Fruit fly (Drosophila melanogaster): ENCODE data around the gene inaF-C.

Gene inaF-C

dm6 chrX:11713808-11714528 lies 17.6 kb downstream of the inaF-C start:
- TF ChIP-seq CG33017 (tag; optimal IDR thresholded peaks at IDR 0.05) (peak; percentile 28), CG5204 (GFP tag; optimal IDR thresholded peaks at IDR 0.05) (no peak), ovo (GFP tag; optimal IDR thresholded peaks at IDR 0.05) (peak; percentile 95), tj (GFP tag; optimal IDR thresholded peaks at IDR 0.05) (peak; percentile 91), CG1620 (GFP tag; optimal IDR thresholded peaks at IDR 0.05) (no peak), kay (GFP tag; ENCODE audit: borderline replicate concordance) (no peak), cic (GFP tag; optimal IDR thresholded peaks at IDR 0.05) (peak; percentile 76), CG7045 (GFP tag; optimal IDR thresholded peaks at IDR 0.05) (no peak), CG12768 (GFP tag; optimal IDR thresholded peaks at IDR 0.05) (peak; percentile 26), pad (GFP tag; optimal IDR thresholded peaks at IDR 0.05) (peak; percentile 94), toe (GFP tag; optimal IDR thresholded peaks at IDR 0.05) (no peak), Clk (GFP tag; optimal IDR thresholded peaks at IDR 0.05) (no peak), bab1 (GFP tag; optimal IDR thresholded peaks at IDR 0.05) (no peak), cnc (optimal IDR thresholded peaks at IDR 0.05) (no peak), Hr96 (GFP tag; optimal IDR thresholded peaks at IDR 0.05) (no peak), CG14711 (tag; optimal IDR thresholded peaks at IDR 0.05) (no peak), CG7101 (tag; optimal IDR thresholded peaks at IDR 0.05) (peak; percentile 2), Mnt (GFP tag; optimal IDR thresholded peaks at IDR 0.05) (peak; percentile 74), Crg-1 (GFP tag; optimal IDR thresholded peaks at IDR 0.05) (peak; percentile 45), CG11617 (GFP tag; optimal IDR thresholded peaks at IDR 0.05) (no peak)

dm6 chrX:11709799-11710720 lies 21.5 kb downstream of the inaF-C start, which contains the start of gene FucT6:
Gene FucT6 (minus strand): TSS chrX:11709951.
- TF ChIP-seq ovo (GFP tag; optimal IDR thresholded peaks at IDR 0.05) (no peak), pad (GFP tag; optimal IDR thresholded peaks at IDR 0.05) (no peak), CG11617 (GFP tag; optimal IDR thresholded peaks at IDR 0.05) (no peak), Clk (GFP tag; optimal IDR thresholded peaks at IDR 0.05) (no peak), CG5204 (GFP tag; optimal IDR thresholded peaks at IDR 0.05) (no peak), tj (GFP tag; optimal IDR thresholded peaks at IDR 0.05) (peak; percentile 0), cnc (optimal IDR thresholded peaks at IDR 0.05) (no peak), Hr96 (GFP tag; optimal IDR thresholded peaks at IDR 0.05) (no peak), Crg-1 (GFP tag; optimal IDR thresholded peaks at IDR 0.05) (no peak), Mnt (GFP tag; optimal IDR thresholded peaks at IDR 0.05) (peak; percentile 32), CG1620 (GFP tag; optimal IDR thresholded peaks at IDR 0.05) (no peak), toe (GFP tag; optimal IDR thresholded peaks at IDR 0.05) (no peak), kay (GFP tag; ENCODE audit: borderline replicate concordance) (no peak), CG33017 (tag; optimal IDR thresholded peaks at IDR 0.05) (no peak), CG7045 (GFP tag; optimal IDR thresholded peaks at IDR 0.05) (no peak), CG14711 (tag; optimal IDR thresholded peaks at IDR 0.05) (peak; percentile 28), cic (GFP tag; optimal IDR thresholded peaks at IDR 0.05) (peak; percentile 3), CG12768 (GFP tag; optimal IDR thresholded peaks at IDR 0.05) (no peak), bab1 (GFP tag; optimal IDR thresholded peaks at IDR 0.05) (peak; percentile 64), CG7101 (tag; optimal IDR thresholded peaks at IDR 0.05) (peak; percentile 22)

- TF ChIP-seq kay (GFP tag; ENCODE audit: borderline replicate concordance) = no peak
- TF ChIP-seq CG11617 (GFP tag; optimal IDR thresholded peaks at IDR 0.05) = no peak
Measured at dm6 chrX:11704929-11705612, 26.5 kb downstream of the inaF-C start, which contains the start of gene CG2444. Gene CG2444 (minus strand): TSS chrX:11705300.

- TF ChIP-seq CG1620 (GFP tag; optimal IDR thresholded peaks at IDR 0.05) (no peak), kay (GFP tag; ENCODE audit: borderline replicate concordance) (no peak), CG11617 (GFP tag; optimal IDR thresholded peaks at IDR 0.05) (no peak), pad (GFP tag; optimal IDR thresholded peaks at IDR 0.05) (no peak), CG7045 (GFP tag; optimal IDR thresholded peaks at IDR 0.05) (no peak), bab1 (GFP tag; optimal IDR thresholded peaks at IDR 0.05) (no peak), Clk (GFP tag; optimal IDR thresholded peaks at IDR 0.05) (no peak)
Measured at dm6 chrX:11700765-11701164, 30.8 kb downstream of the inaF-C start.

dm6 chrX:11695883-11696211 lies 35.7 kb downstream of the inaF-C start:
- TF ChIP-seq CG12768 (GFP tag; optimal IDR thresholded peaks at IDR 0.05) (no peak), pad (GFP tag; optimal IDR thresholded peaks at IDR 0.05) (no peak), cnc (optimal IDR thresholded peaks at IDR 0.05) (no peak), CG7101 (tag; optimal IDR thresholded peaks at IDR 0.05) (no peak), CG1620 (GFP tag; optimal IDR thresholded peaks at IDR 0.05) (no peak), CG5204 (GFP tag; optimal IDR thresholded peaks at IDR 0.05) (no peak), CG33017 (tag; optimal IDR thresholded peaks at IDR 0.05) (no peak), CG14711 (tag; optimal IDR thresholded peaks at IDR 0.05) (no peak), ovo (GFP tag; optimal IDR thresholded peaks at IDR 0.05) (no peak), Mnt (GFP tag; optimal IDR thresholded peaks at IDR 0.05) (no peak), toe (GFP tag; optimal IDR thresholded peaks at IDR 0.05) (no peak), Crg-1 (GFP tag; optimal IDR thresholded peaks at IDR 0.05) (no peak), kay (GFP tag; ENCODE audit: borderline replicate concordance) (no peak), bab1 (GFP tag; optimal IDR thresholded peaks at IDR 0.05) (no peak), cic (GFP tag; optimal IDR thresholded peaks at IDR 0.05) (no peak), CG11617 (GFP tag; optimal IDR thresholded peaks at IDR 0.05) (no peak), tj (GFP tag; optimal IDR thresholded peaks at IDR 0.05) (no peak), CG7045 (GFP tag; optimal IDR thresholded peaks at IDR 0.05) (no peak), Clk (GFP tag; optimal IDR thresholded peaks at IDR 0.05) (no peak)
